Worm (Caenorhabditis elegans) whole organism, young adult: ENCODE measurements around the gene rnf-113.
"Not testable (repeated sequence)": the region's sequence is repeated elsewhere in the genome, so short reads cannot be mapped to it uniquely, and the experiment has no call there.

ENCODE experiments used
- F22D6.2 ChIP-seq: sonication (generic microtip); optimal IDR thresholded peaks from 2 replicates; lab custom pipeline; 2016; ENCODE audit warnings: mild to moderate bottlenecking, missing genetic modification characterization, missing compliant biosample characterization
- F49E8.2 ChIP-seq: sonication (generic microtip); optimal IDR thresholded peaks from 3 replicates; lab custom pipeline; 2017; ENCODE audit warnings: missing genetic modification characterization, mild to moderate bottlenecking, missing compliant biosample characterization, antibody characterized with exemption, moderate library complexity; ENCODE audit not compliant: insufficient read depth
- K12H6.12 ChIP-seq: fragments of 200-800 bp; sonication (Bioruptor generic); optimal IDR thresholded peaks from 2 replicates; lab custom pipeline; 2018; ENCODE audit warnings: mild to moderate bottlenecking, missing genetic modification characterization, missing compliant biosample characterization
- Y53F4B.3 ChIP-seq: fragments of 200-800 bp; sonication (Bioruptor generic); IDR thresholded peaks from 2 replicates; pipeline ENCODE4 v1.3.6; 2022; ENCODE audit warnings: missing genetic modification reagents, missing genetic modification characterization, missing compliant biosample characterization
- Y53G8AR.9 ChIP-seq: fragments of 200-800 bp; sonication (Bioruptor generic); conservative IDR thresholded peaks from 2 replicates; pipeline ENCODE4 v1.3.6; 2022; ENCODE audit warnings: missing genetic modification reagents, missing genetic modification characterization, missing compliant biosample characterization
- ZK185.1 ChIP-seq: sonication (generic microtip); optimal IDR thresholded peaks from 2 replicates; lab custom pipeline; 2016; ENCODE audit warnings: mild to moderate bottlenecking, missing genetic modification characterization, missing compliant biosample characterization; ENCODE audit not compliant: poor library complexity, severe bottlenecking
- akir-1 ChIP-seq: fragments of 200-800 bp; sonication (Bioruptor generic); optimal IDR thresholded peaks from 2 replicates; lab custom pipeline; 2018; ENCODE audit warnings: mild to moderate bottlenecking, missing genetic modification characterization, moderate library complexity, missing compliant biosample characterization
- athp-1 ChIP-seq: sonication (generic microtip); optimal IDR thresholded peaks from 2 replicates; lab custom pipeline; 2017; ENCODE audit warnings: mild to moderate bottlenecking, missing genetic modification characterization, missing compliant biosample characterization
- attf-3 ChIP-seq: fragments of 200-800 bp; sonication (Bioruptor generic); conservative IDR thresholded peaks from 2 replicates; pipeline ENCODE4 v1.3.6; 2022; ENCODE audit warnings: missing genetic modification reagents, missing genetic modification characterization, missing compliant biosample characterization
- attf-5 ChIP-seq: fragments of 200-800 bp; sonication (Bioruptor generic); optimal IDR thresholded peaks from 2 replicates; lab custom pipeline; 2018; ENCODE audit warnings: mild to moderate bottlenecking, missing genetic modification characterization, missing compliant biosample characterization
- attf-6 ChIP-seq: fragments of 200-800 bp; sonication (Bioruptor generic); IDR thresholded peaks from 2 replicates; pipeline ENCODE4 v1.3.6; 2022; ENCODE audit warnings: missing genetic modification reagents, missing genetic modification characterization, missing compliant biosample characterization
- bed-2 ChIP-seq: fragments of 200-800 bp; sonication (Bioruptor generic); IDR thresholded peaks from 2 replicates; pipeline ENCODE4 v1.3.6; 2022; ENCODE audit warnings: missing genetic modification reagents, missing genetic modification characterization, missing compliant biosample characterization
- cebp-1 ChIP-seq, 2 experiments: fragments of 200-800 bp in 1 of 2; sonication (Bioruptor generic) in 1 of 2; sonication (generic microtip) in 1 of 2; IDR thresholded peaks in 1 of 2; optimal IDR thresholded peaks in 1 of 2; 2 replicates each; pipeline versions ENCODE4 v1.3.6 to Lab custom; 2017 to 2022; ENCODE audit warnings: missing compliant biosample characterization in 2 of 2, missing genetic modification characterization in 2 of 2, mild to moderate bottlenecking in 1 of 2, missing genetic modification reagents in 1 of 2, moderate library complexity in 1 of 2
- cebp-2 ChIP-seq: fragments of 200-800 bp; sonication (Bioruptor generic); IDR thresholded peaks from 2 replicates; pipeline ENCODE4 v1.3.6; 2022; ENCODE audit warnings: missing genetic modification characterization, missing compliant biosample characterization
- ceh-100 ChIP-seq: fragments of 200-800 bp; sonication (Bioruptor generic); IDR thresholded peaks from 2 replicates; pipeline ENCODE4 v1.3.6; 2022; ENCODE audit warnings: missing genetic modification reagents, missing genetic modification characterization, missing compliant biosample characterization
- ceh-27 ChIP-seq: fragments of 200-800 bp; sonication (Bioruptor generic); optimal IDR thresholded peaks from 2 replicates; lab custom pipeline; 2018; ENCODE audit warnings: mild to moderate bottlenecking, missing genetic modification characterization, moderate library complexity, missing compliant biosample characterization
- efl-1 ChIP-seq: fragments of 150-350 bp; optimal IDR thresholded peaks from 2 replicates; lab custom pipeline; 2014; ENCODE audit warnings: missing biosample characterization, missing genetic modification reagents, missing genetic modification characterization
- egl-44 ChIP-seq: fragments of 200-800 bp; sonication (Bioruptor generic); IDR thresholded peaks from 2 replicates; pipeline ENCODE4 v1.3.6; 2022; ENCODE audit warnings: missing genetic modification reagents, missing genetic modification characterization, missing compliant biosample characterization
- egrh-3 ChIP-seq: fragments of 200-800 bp; sonication (Bioruptor generic); IDR thresholded peaks from 2 replicates; pipeline ENCODE4 v1.3.6; 2022; ENCODE audit warnings: missing genetic modification reagents, missing genetic modification characterization, missing compliant biosample characterization
- him-1 ChIP-seq: sonication (generic microtip); optimal IDR thresholded peaks from 2 replicates; lab custom pipeline; 2016; ENCODE audit warnings: missing genotype, missing genetic modification reagents, missing genetic modification characterization, missing compliant biosample characterization
- hmg-20 ChIP-seq: fragments of 200-800 bp; sonication (Bioruptor generic); IDR thresholded peaks from 2 replicates; pipeline ENCODE4 v1.3.6; 2022; ENCODE audit warnings: missing genetic modification reagents, missing genetic modification characterization, missing compliant biosample characterization
- hrde-1 ChIP-seq: sonication (generic microtip); optimal IDR thresholded peaks from 2 replicates; lab custom pipeline; 2016; ENCODE audit warnings: missing genetic modification characterization, mild to moderate bottlenecking, missing compliant biosample characterization, moderate library complexity, missing genotype, missing genetic modification reagents, borderline replicate concordance
- hsf-1 ChIP-seq: fragments of 200-800 bp; sonication (Bioruptor generic); IDR thresholded peaks from 2 replicates; pipeline ENCODE4 v1.3.6; 2022; ENCODE audit warnings: missing genetic modification reagents, missing genetic modification characterization, missing compliant biosample characterization
- lag-1 ChIP-seq: fragments of 200-800 bp; sonication (Bioruptor generic); IDR thresholded peaks from 2 replicates; pipeline ENCODE4 v1.3.6; 2022; ENCODE audit warnings: missing genetic modification reagents, missing genetic modification characterization, missing compliant biosample characterization
- madf-10 ChIP-seq: sonication (generic microtip); optimal IDR thresholded peaks from 2 replicates; lab custom pipeline; 2016; ENCODE audit warnings: mild to moderate bottlenecking, missing genetic modification characterization, missing compliant biosample characterization
- madf-6 ChIP-seq: fragments of 200-800 bp; sonication (Bioruptor generic); IDR thresholded peaks from 2 replicates; pipeline ENCODE4 v1.3.6; 2022; ENCODE audit warnings: missing genetic modification reagents, missing genetic modification characterization, missing compliant biosample characterization
- madf-8 ChIP-seq: fragments of 200-800 bp; sonication (Bioruptor generic); conservative IDR thresholded peaks from 2 replicates; pipeline ENCODE4 v1.3.6; 2022; ENCODE audit warnings: missing genetic modification reagents, missing genetic modification characterization, missing compliant biosample characterization
- mcd-1 ChIP-seq: fragments of 200-800 bp; sonication (Bioruptor generic); IDR thresholded peaks from 2 replicates; pipeline ENCODE4 v1.3.6; 2022; ENCODE audit warnings: missing genetic modification reagents, missing genetic modification characterization, missing compliant biosample characterization
- mes-4 ChIP-seq: sonication (generic microtip); optimal IDR thresholded peaks from 2 replicates; lab custom pipeline; 2016; ENCODE audit warnings: missing genotype, missing genetic modification characterization, missing compliant biosample characterization
- mxl-1 ChIP-seq: sonication (generic microtip); optimal IDR thresholded peaks from 2 replicates; lab custom pipeline; 2016; ENCODE audit warnings: missing genetic modification characterization, missing compliant biosample characterization
- nhr-120 ChIP-seq: fragments of 200-800 bp; sonication (Bioruptor generic); IDR thresholded peaks from 2 replicates; pipeline ENCODE4 v1.3.6; 2022; ENCODE audit warnings: missing genetic modification characterization, missing compliant biosample characterization
- nhr-179 ChIP-seq: sonication (generic microtip); optimal IDR thresholded peaks from 2 replicates; lab custom pipeline; 2016; ENCODE audit warnings: mild to moderate bottlenecking, missing genetic modification characterization, missing compliant biosample characterization
- nhr-80 ChIP-seq: sonication (generic microtip); optimal IDR thresholded peaks from 2 replicates; lab custom pipeline; 2016; ENCODE audit warnings: missing genetic modification characterization, missing compliant biosample characterization
- pha-4 ChIP-seq: fragments of 150-350 bp; sonication (generic microtip); optimal IDR thresholded peaks from 2 replicates; lab custom pipeline; 2014; ENCODE audit warnings: missing biosample characterization, missing genetic modification reagents, missing genetic modification characterization
- repo-1 ChIP-seq: sonication (generic microtip); optimal IDR thresholded peaks from 2 replicates; lab custom pipeline; 2017; ENCODE audit warnings: mild to moderate bottlenecking, missing genetic modification characterization, missing compliant biosample characterization
- rpc-1 ChIP-seq, 2 experiments: fragments of 150-350 bp in 1 of 2; sonication (generic microtip) in 1 of 2; optimal IDR thresholded peaks; 2 replicates each; lab custom pipeline; 2014 to 2018; ENCODE audit warnings: missing biosample characterization in 1 of 2, missing genetic modification characterization in 1 of 2, missing genetic modification reagents in 1 of 2, missing genotype in 1 of 2
- snpc-4 ChIP-seq, 5 experiments: fragments of 150-350 bp in 1 of 5; sonication (generic microtip) in 4 of 5; optimal IDR thresholded peaks; 2 replicates each; lab custom pipeline; 2014 to 2018; ENCODE audit warnings: missing genetic modification characterization in 5 of 5, missing biosample characterization in 3 of 5, antibody characterized with exemption in 2 of 5, mild to moderate bottlenecking in 2 of 5, missing compliant biosample characterization in 2 of 5, missing genotype in 2 of 5, moderate library complexity in 2 of 5, missing genetic modification reagents in 1 of 5
- unc-130 ChIP-seq: sonication (generic microtip); optimal IDR thresholded peaks from 2 replicates; lab custom pipeline; 2016; ENCODE audit warnings: missing genetic modification reagents, missing genetic modification characterization, missing compliant biosample characterization
- unc-62 ChIP-seq: fragments of 150-350 bp; optimal IDR thresholded peaks from 2 replicates; lab custom pipeline; 2014; ENCODE audit warnings: missing biosample characterization, missing genetic modification reagents, missing genetic modification characterization
- xnd-1 ChIP-seq: sonication (generic microtip); optimal IDR thresholded peaks from 2 replicates; lab custom pipeline; 2016; ENCODE audit warnings: missing genotype, missing genetic modification reagents, missing genetic modification characterization, missing compliant biosample characterization
- zfh-2 ChIP-seq: fragments of 200-800 bp; sonication (Bioruptor generic); conservative IDR thresholded peaks from 2 replicates; pipeline ENCODE4 v1.3.6; 2022; ENCODE audit warnings: missing genetic modification reagents, missing genetic modification characterization, missing compliant biosample characterization
- ztf-18 ChIP-seq: sonication (generic microtip); optimal IDR thresholded peaks from 2 replicates; lab custom pipeline; 2016; ENCODE audit warnings: missing genotype, mild to moderate bottlenecking, missing genetic modification characterization, missing compliant biosample characterization

Gene rnf-113

DNA sequence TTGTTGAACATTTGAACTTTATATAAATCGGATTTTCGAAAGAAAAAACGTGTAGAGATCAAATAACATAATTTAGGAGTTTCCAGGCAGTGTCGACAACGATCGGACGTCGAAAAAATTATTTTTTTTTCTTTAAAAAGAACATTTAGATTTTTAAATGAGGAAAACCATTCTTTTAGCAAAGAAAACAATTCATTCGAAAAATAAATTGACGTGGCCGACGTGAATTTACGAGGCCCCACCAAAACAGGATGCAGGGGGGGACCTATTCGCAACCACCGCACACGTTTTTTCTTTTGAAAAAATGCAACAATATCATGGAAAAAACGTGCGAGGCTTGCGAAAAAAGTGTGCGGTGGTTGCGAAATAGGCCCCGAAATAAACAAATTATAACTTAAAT is 7.4 kb downstream of the rnf-113 start, which contains the start of gene enu-3.6:
TSS of gene enu-3.6 (plus strand) at position 392 of the 400 bp plus-strand sequence.
- TF ChIP-seq hrde-1 (tag; lab: Kevin White, UChicago), result peak; percentile 53
- TF ChIP-seq madf-6, result peak; percentile 62; the same call in 1 of the 2 replicates
- peak; percentile 40; the same call in 1 of the 2 replicates for TF ChIP-seq ceh-100 (GFP tag; lab: Robert Waterston, UW)
- 0 out of 2 replicates have a peak, but pooled peaks have one; percentile 44 for TF ChIP-seq cebp-2 (GFP tag; lab: Robert Waterston, UW)
- 0 out of 2 replicates have a peak, but pooled peaks have one; percentile 24 for TF ChIP-seq madf-8
- TF ChIP-seq him-1 (tag; lab: Kevin White, UChicago), result peak; percentile 33
- peak; percentile 28; the same call in 1 of the 2 replicates for TF ChIP-seq Y53G8AR.9 (GFP tag; lab: Robert Waterston, UW)
- 0 out of 2 replicates have a peak, but pooled peaks have one; percentile 38 for TF ChIP-seq attf-6 (GFP tag; lab: Robert Waterston, UW)
- peak; percentile 23 for TF ChIP-seq xnd-1 (tag; lab: Kevin White, UChicago)
- TF ChIP-seq athp-1 (tag; lab: Kevin White, UChicago), result peak; percentile 62
- TF ChIP-seq hsf-1, result peak; percentile 59
- peak; percentile 39 for TF ChIP-seq F49E8.2 (tag; lab: Kevin White, UChicago)
- not testable (repeated sequence) for TF ChIP-seq cebp-1 (GFP tag; IDR thresholded peaks at IDR 0.05; lab: Robert Waterston, UW); snpc-4 (GFP tag; optimal IDR thresholded peaks at IDR 0.05; lab: Kevin White, UChicago)
- peak; percentile 68 for TF ChIP-seq cebp-1 (tag; optimal IDR thresholded peaks at IDR 0.05; lab: Kevin White, UChicago)
- TF ChIP-seq snpc-4 (tag; optimal IDR thresholded peaks at IDR 0.05; lab: Kevin White, UChicago), result peak in 1 of 4 experiments; percentile 8
- peak; percentile 21 for TF ChIP-seq unc-130

DNA sequence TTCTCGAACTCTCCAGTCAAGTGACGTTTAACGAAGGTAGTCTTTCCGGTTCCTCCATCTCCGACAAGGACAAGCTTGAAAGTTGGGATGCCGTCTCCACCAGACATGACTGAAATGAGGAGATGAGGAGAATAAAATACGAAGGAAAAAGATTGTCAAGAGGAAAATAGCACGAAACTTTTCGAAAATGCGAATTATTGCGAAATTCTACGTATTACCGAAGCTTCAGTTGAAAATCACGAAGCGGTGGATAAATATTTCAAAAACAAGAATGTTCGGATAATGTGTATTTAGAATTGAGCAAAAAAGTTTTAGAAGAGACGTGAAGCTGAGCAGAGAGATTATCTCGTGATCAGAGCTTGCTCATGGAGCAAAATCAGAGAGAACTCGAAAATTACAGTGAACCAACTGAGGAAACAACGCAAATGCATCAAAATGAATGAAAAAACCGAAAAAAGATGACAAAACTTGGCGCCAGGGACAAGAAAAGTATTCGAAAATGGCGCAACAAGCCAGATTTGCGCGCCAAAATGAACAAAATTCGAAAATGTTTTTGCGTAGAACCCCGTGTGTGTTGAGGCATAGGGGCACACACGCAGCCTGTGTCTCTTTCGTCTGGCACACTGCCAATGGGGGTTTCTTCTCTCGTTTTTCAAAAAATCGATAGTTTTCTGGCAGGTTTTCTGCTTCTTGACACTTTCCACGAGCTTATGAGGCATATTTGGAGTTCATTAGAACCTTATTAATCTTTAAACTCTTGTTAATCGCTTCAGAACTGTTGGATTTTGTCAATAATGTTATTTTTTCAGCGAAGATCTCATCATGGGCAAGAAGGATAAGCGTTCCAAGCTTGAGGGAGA is 9.6 kb downstream of the rnf-113 start, which contains the start of the genes ran-1 and dkc-1:
TSS of gene ran-1 (minus strand) at position 109 of the 860 bp plus-strand sequence.
TSS of gene dkc-1 (plus strand) at position 810 of the 860 bp plus-strand sequence.
- TF ChIP-seq mes-4 (no peak), mxl-1 (tag; lab: Kevin White, UChicago) (no peak), F49E8.2 (tag; lab: Kevin White, UChicago) (peak; percentile 84), nhr-120 (GFP tag; lab: Robert Waterston, UW) (no peak), ZK185.1 (tag; lab: Kevin White, UChicago) (no peak), ceh-100 (GFP tag; lab: Robert Waterston, UW) (peak; percentile 53), egrh-3 (peak; percentile 53), cebp-1 (GFP tag; IDR thresholded peaks at IDR 0.05; lab: Robert Waterston, UW) (peak; percentile 58; the same call in 1 of the 2 replicates), cebp-1 (tag; optimal IDR thresholded peaks at IDR 0.05; lab: Kevin White, UChicago) (peak; percentile 90), unc-62 (GFP tag; lab: Kevin White, UChicago) (no peak), F22D6.2 (tag; lab: Kevin White, UChicago) (no peak), ceh-27 (GFP tag; lab: Kevin White, UChicago) (no peak), madf-10 (tag; lab: Kevin White, UChicago) (no peak), rpc-1 (optimal IDR thresholded peaks at IDR 0.05; lab: Kevin White, UChicago) (no peak), rpc-1 (tag; optimal IDR thresholded peaks at IDR 0.05; lab: Kevin White, UChicago) (no peak), bed-2 (no peak), nhr-80 (peak; percentile 24), mcd-1 (GFP tag; lab: Robert Waterston, UW) (peak; percentile 82), attf-3 (0 out of 2 replicates have a peak, but pooled peaks have one; percentile 44), repo-1 (peak; percentile 4), nhr-179 (no peak), efl-1 (peak; percentile 98), zfh-2 (no peak), xnd-1 (tag; lab: Kevin White, UChicago) (peak; percentile 89), K12H6.12 (tag; lab: Kevin White, UChicago) (peak; percentile 63), attf-5 (GFP tag; lab: Kevin White, UChicago) (peak; percentile 90), Y53F4B.3 (GFP tag; lab: Robert Waterston, UW) (no peak), pha-4 (tag; lab: Kevin White, UChicago) (peak; percentile 13), akir-1 (GFP tag; lab: Kevin White, UChicago) (no peak), ztf-18 (peak; percentile 68), hmg-20 (GFP tag; lab: Robert Waterston, UW) (no peak), egl-44 (GFP tag; lab: Robert Waterston, UW) (0 out of 2 replicates have a peak, but pooled peaks have one; percentile 44), lag-1 (GFP tag; lab: Robert Waterston, UW) (no peak)
